Worm (Caenorhabditis elegans): Measurements from ENCODE around the gene ZK1055.7.
"Not testable (repeated sequence)": the region's sequence is repeated elsewhere in the genome, so short reads cannot be mapped to it uniquely, and the experiment has no call there.

DNA sequence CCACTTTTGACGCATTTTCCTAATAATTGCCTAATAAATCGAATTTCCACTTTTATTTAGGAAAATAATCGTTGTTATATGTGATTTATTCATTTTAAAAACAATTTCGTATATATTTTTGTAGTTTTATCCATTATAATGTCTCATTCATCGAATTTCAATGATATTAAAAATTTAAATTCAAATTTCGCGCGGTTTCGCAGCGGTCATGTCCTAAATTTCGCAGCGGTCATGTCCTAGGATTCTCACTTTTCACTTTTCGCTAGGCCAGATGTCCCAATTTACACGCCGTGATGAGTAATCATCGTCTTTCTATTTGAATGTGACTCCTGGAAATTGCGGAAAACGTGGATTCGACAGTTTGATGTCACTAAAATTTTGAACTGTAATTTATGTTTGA lies 23.4 kb downstream of the ZK1055.7 start, which contains the start of gene ZK1055.4:
- not testable (repeated sequence) for TF ChIP-seq ceh-14 (tag; optimal IDR thresholded peaks at IDR 0.05); dve-1 (tag; optimal IDR thresholded peaks at IDR 0.05); K09A11.1 (tag; optimal IDR thresholded peaks at IDR 0.05; ENCODE audit: insufficient read depth)
